Worm (Caenorhabditis elegans) whole organism, L4/young adult: ENCODE data around the gene ubq-1.

Source experiments
- W03F9.2 ChIP-seq: fragments of 150-350 bp; optimal IDR thresholded peaks from 2 replicates; lab custom pipeline; 2014; ENCODE audit warnings: missing biosample characterization, missing genetic modification characterization
- him-1 ChIP-seq: sonication (generic microtip); optimal IDR thresholded peaks from 2 replicates; lab custom pipeline; 2016; ENCODE audit warnings: missing genotype, missing genetic modification reagents, missing genetic modification characterization, missing compliant biosample characterization

DNA sequence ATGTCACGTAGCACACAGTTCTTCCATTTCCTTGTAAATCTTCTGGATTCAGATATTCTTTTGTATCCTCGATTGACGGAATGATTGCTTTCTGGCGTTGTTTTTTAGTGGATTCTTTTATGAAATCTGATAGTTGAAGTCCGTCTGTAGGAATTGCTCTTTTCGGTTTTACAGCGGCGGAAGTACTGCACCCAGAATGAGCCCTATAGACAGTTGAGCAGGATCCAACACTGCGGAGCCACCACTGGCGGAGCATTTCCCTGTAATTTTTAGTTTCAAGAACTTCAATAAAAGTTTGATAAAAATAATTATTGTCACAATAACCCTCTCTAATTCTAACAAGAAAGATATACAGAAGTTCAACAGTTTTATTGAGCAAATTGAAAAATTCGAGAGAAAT lies 5.8 kb downstream of the ubq-1 start, which contains the start of gene F25B5.5:
- TF ChIP-seq him-1 (tag; lab: Kevin White, UChicago) (no peak), W03F9.2 (tag; lab: Kevin White, UChicago) (no peak)
